Fruit fly (Drosophila melanogaster) whole organism, larva: ENCODE data around the gene Rip11.

Experiments
- noc ChIP-seq: fragments of 200-800 bp; sonication (Bioruptor generic); optimal IDR thresholded peaks from 3 replicates; lab custom pipeline; 2019; ENCODE audit warnings: missing biosample characterization, mild to moderate bottlenecking, missing genetic modification characterization, moderate library complexity

The Rip11 gene

DNA sequence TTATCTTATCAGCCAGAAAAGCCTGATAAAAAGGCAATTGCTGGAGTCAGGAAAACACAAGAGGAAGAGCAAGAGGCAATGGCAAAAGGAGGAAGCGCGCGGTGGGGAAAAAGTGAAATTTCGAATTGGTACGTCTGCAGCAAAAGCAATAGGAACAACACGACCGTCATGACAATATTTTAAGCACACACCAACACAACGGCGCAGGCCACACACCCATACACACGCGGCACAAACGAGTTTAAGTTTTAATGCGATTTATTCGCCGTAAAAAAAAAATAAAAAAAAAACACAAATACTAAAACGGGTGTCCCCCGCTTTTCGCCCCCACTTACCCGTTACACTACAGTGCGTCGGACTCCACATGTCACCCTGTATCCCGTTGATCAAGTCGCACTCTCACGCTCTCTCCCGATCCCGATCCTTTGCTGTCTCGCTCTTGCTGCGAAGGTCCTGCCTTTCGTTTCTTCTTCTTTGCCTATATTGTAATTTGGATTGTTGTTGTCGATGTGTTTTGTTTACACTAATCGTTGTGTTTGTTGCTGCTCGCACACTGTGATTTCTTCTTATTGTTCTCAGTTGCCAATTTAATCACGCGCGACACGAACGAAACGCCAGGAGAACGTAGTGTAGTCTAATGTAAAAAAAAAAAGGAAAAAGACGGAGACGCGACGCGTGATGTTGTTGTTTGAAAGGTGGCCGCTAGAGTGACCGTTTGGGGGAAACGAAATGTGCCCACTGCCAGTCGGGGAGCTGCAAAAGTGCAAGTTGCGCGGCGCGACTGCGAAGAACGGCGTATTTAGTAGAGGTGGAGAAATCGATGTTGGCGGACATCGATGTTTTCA, at the start of gene Rip11:
Gene Rip11, minus strand, starts transcription at position 794 of the 845 bp plus-strand sequence.
- no peak for TF ChIP-seq noc (tag; lab: Kevin White, UChicago)

DNA sequence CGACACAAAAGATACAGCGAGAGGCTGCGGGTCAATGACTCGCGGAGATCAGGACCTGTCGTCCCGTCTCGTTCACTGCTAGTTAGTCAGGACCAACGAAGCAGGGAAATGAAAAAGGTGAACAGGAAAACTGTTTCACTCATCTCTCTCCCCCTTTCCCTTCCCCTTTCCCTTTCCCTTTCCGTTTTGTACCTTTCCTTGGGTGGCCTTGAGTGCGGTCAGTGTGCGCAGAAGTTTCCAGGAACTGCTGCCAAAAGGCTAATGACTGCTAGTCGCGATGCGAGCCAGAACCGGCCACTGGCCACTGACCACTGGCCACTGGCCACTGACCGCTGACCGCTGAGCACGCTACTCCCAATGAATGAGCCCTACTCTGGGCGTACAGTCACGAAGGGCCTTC, 48.2 kb upstream of the Rip11 start:
- TF ChIP-seq noc (tag; lab: Kevin White, UChicago), result no peak

DNA sequence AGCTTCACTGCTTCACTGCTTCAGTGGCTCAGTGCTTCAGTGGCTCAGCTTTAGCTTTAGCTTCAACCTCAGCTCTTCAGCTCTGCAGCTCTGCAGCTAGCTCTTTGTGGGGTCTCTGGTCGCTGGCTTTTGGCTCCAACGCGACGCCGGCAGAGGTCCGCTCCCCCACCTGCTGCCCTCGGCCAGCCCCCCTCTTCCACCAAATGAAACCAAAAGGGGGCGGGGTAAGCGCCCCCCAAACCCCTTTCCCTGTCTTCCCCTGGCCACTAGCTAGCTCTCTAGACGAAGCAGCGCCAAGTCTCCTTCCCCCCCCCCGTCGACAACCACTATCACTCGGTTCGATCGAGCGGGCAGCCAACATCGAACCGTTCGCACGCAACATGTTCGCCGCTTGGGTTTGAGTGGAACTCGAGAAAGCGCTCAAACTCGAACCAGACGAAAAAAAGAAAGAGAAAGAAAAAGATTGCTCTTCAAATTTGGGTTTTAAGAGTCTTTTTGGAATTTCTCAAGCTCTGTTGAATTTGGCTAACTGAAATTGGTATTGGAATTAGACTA, 45.6 kb upstream of the Rip11 start, which contains the start of gene Cyp18a1:
Gene Cyp18a1, minus strand, starts transcription at position 95 of the 555 bp plus-strand sequence.
- no peak for TF ChIP-seq noc (tag; lab: Kevin White, UChicago)

DNA sequence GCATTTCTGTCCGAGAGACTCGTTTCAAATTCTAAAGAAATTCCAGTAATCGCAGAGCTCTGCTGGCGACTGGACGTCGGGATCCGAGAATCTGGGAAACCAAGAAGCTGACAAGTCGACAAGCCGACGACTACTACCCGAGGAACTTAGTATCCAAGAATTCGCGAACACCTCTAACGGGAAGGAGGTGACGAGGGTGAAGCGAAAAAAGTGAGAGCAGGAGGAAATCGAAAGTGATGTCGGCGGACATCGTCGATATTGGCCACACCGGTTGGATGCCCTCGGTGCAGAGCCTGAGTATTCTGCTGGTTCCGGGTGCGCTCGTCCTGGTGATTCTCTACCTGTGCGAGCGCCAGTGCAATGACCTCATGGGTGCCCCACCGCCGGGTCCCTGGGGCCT, 38.3 kb upstream of the Rip11 start, which contains the start of gene phtm:
Gene phtm, plus strand, starts transcription at position 41 of the 400 bp plus-strand sequence.
- TF ChIP-seq noc (tag; lab: Kevin White, UChicago), result no peak

DNA sequence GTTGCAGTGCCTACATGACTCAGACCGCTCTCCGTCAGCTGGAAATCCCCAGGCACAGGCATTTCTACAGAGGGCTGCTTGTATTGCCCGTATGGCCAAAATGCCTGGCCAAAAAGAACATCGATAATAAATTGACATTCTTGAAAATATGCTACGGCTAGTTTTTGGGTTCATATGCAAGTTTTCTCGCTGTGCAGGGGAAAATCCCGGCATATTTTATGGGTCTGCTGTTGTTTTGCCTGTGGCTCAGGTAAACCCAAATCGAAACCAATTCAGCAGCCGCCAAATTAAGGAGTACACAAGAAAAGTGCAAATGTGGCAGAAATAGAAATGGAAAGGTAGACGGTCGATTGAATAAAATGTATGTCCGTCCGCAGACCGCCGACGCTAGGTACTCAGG, 37.5 kb upstream of the Rip11 start:
- TF ChIP-seq noc (tag; lab: Kevin White, UChicago), result no peak

DNA sequence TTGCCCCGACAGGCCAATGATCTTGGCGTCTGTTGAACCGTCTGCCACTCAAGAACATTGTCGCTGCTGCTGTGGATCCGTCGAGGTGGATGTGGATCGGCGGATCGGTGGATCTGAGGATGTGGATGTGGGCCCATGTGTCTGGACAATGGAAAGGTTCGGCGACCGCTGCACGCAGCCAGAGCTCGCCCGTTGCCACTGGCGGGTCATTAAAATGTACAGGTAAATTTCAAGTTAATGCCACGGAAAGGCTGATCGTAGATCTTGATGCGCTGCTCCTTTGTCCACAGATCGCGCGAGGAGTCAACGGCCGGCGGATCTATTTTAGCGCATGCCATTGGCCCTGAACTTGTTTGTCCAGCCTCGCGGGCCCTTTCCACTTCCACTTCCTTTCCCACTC, 37.1 kb upstream of the Rip11 start:
- no peak for TF ChIP-seq noc (tag; lab: Kevin White, UChicago)

DNA sequence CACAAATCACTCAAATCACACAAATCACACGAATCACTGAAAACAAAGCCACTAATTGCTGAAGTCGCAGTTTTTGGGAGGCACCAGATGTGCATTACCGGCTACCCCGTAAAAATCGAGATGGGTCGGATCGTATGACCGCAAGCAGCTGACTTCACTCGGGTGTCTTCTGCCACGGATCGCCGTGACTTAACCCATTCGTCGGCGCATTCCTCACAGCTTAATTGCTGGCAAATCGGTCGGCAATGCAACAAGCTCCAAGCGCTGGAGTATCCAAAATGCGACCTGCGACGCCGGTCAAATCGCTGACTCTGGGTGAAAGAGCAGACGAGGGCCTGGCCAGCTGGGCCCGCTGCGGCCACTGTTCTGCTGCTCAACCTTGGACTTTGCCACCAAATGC, 35.4 kb upstream of the Rip11 start:
- no peak for TF ChIP-seq noc (tag; lab: Kevin White, UChicago)

DNA sequence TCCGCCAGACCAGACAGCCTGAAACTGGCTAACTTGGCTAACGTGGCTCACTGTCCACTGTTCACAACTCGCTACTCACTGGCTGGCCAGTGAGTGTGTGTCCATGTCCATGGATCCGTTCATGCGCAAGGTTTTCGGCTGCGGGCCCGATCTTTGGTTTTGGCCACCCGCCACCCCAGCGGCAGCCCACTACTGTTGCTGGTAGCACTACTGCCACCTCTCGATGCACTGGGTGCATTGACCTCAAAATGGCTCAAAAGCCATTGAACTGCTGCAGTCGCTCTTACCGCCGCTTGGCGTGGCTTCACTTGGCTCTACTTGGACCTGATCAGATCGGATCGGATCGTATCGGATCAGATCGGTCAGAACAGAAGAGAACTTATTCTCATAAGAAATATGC, 34.0 kb upstream of the Rip11 start:
- no peak for TF ChIP-seq noc (tag; lab: Kevin White, UChicago)

DNA sequence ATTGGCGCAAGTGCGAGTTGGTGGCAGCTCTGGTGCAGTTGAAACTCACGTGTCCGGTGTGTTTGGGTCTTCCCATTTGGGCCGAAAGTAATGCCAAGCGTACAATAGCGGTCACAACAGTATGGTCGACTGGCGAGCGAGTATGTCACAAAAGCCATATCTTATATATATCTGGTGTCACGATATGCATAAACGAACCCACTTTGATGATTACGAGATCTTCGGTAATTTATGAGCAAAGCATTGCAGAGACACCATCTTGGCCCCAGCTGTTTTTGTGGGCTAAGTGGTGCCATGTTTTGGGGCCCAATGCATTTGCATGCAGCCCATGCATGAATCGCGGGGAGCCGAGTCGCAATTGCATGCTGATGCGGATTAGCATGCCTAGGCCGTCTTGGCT, 31.4 kb upstream of the Rip11 start:
- TF ChIP-seq noc (tag; lab: Kevin White, UChicago), result no peak

DNA sequence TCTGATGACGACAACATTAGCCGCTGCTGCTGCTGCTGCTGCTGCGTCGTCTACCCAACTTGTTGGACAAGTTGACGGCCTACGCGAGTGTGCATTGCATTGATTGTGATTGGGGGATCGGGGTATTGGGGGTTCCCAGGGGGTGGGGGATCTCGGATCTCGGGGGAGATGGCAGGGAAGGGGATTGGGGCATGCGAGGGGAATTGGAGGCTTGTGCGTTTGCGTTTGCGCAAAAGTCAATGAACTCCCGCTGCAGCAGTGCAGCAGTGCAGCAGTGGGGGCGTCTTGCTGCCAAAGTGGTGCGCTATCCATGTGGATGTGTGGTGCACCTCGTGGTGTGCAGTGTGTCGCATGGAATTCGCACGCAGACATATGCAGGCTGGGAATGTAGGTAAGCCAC, 29.3 kb upstream of the Rip11 start:
- TF ChIP-seq noc (tag; lab: Kevin White, UChicago), result no peak

DNA sequence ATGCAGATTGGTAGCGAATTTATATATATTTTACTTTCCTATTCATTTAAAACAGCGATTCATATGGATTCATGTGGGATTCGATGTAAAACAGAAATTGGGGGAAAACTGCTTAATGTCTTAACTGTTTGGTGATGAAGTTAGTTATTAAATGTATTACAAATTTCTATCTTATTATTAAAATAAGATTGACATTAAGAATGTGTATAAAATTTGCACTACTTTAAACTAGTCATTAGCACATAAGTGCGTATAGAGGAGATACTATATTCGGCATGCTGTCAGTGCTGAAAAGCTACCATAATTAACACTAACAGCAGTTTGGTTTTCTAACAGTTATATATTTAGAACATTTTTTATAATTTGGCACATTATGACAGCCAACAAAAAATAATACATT, 28.3 kb upstream of the Rip11 start:
- TF ChIP-seq noc (tag; lab: Kevin White, UChicago), result no peak

DNA sequence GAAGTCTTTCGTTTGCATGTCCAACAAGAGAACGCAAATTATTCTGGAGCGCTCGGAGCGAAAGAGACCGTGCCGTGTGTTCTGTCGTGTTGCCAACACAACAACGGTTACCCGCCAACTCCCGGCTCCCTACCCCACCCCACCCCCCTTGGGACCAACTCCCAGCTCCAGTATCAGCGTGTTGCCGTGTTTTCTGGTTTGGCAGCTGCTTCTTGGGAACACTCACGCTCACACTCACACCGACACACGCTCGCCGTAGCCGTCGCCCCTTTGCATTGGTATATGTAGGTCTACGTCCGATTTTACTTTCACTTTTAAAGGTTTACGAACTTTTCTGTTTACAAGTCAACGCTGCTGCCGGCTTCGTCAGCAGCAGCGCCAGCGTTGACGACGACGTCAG, 27.8 kb upstream of the Rip11 start:
- no peak for TF ChIP-seq noc (tag; lab: Kevin White, UChicago)

DNA sequence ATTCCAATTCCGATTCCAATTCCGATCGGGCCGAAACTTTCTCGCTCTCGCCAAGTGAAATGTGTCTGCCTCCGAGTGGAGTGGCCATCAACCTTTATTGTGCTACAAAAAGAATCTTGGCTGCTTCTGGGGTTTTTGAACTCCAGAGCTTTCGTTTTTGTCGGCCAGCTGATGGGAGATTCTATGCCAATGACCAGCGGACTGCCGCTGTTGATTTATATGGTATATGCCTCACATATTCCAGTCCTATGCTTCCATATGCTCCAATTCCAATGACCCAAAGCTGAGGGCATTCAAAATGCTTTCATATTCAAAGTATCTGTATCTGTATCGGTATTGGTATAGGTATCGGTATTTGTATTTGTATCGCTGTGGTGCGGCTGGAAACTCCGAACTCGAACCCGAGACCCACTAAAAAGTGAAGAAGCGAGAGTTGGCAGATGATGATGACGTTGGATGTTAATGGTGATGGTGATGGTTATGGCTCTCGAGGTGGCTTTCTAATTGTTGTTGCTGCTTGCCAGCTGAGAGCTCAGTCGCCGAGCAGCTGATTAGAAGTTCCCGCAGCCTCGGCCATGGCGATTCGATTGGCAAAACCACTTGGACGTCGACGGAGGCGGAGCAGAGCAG, 25.6 kb upstream of the Rip11 start:
- no peak for TF ChIP-seq noc (tag; lab: Kevin White, UChicago)

DNA sequence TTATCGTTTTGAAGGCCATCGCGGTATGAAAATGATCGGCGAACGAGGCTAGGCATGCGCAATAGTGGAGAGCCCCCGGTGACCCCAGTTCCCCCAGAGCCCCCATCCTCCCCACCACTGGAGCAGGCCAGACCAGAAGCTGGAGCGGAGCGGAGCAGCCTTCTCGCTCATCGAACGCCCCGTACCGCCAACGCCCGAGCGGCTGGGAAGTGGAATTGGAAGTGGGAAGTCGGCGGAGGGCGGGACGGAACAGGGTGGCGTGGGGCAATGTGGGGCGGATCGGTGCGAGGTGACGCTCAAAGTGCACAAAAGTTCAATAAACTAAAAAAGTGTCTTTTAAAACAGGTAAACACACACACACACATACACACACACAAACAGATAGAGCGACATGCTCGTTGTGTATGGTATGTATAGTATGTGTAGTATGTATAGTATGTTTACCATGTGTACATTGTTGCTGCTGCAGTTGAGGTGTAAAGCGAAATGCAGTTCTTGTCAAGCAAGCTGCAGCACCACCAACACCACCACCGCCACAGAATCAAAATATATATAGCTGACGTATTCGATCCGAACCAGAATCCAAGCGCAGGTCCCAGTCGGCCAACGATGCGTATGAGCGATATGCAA, 24.2 kb upstream of the Rip11 start:
- TF ChIP-seq noc (tag; lab: Kevin White, UChicago), result no peak

DNA sequence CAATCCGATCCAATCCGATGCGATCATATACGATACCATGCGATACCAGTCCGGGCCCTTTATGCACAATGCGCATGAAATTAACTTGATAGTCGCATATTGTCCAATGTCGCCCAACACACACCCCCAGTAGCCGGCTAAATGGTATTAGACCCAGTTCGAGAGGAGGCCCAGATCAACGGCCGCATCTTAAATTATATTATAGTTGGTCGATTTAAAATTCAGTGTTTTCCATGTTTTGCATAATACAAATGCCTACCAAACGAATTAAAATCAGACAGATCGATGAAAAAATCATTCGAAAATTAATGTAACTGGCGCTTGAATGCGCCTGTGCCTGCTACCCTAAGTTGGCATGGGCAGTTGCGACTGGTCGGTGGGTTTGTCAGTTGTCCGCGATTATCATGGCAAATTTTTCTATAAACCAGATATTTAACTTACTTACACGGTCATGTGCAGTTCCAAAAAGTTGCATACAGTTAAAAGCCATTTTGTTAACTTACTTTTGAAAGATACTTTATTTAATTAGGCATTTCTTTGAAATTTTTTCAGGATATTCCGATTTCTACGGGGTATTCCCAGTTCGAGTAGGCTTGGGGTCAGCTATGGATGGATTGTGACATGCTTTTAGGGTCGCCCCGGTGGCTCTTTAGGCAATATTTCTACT, 22.5 kb upstream of the Rip11 start:
- TF ChIP-seq noc (tag; lab: Kevin White, UChicago), result no peak
